Worm (Caenorhabditis elegans) whole organism, L3 larva: ENCODE measurements around the gene clec-2.

ENCODE experiments used
- R02D3.7 ChIP-seq: fragments of 150-350 bp; optimal IDR thresholded peaks from 2 replicates; lab custom pipeline; 2014; ENCODE audit warnings: missing biosample characterization, missing genetic modification characterization
- ZK546.5 ChIP-seq: sonication (generic microtip); optimal IDR thresholded peaks from 2 replicates; lab custom pipeline; 2017; ENCODE audit warnings: missing biosample characterization, missing genetic modification characterization
- aly-2 ChIP-seq: fragments of 150-350 bp; optimal IDR thresholded peaks from 2 replicates; lab custom pipeline; 2014; ENCODE audit warnings: missing biosample characterization, missing genetic modification characterization
- ama-1 ChIP-seq: fragments of 150-350 bp; optimal IDR thresholded peaks from 2 replicates; lab custom pipeline; 2018
- ceh-16 ChIP-seq: sonication (generic microtip); optimal IDR thresholded peaks from 2 replicates; lab custom pipeline; 2017; ENCODE audit warnings: missing biosample characterization, missing genetic modification characterization
- ceh-28 ChIP-seq: fragments of 150-350 bp; optimal IDR thresholded peaks from 2 replicates; lab custom pipeline; 2014; ENCODE audit warnings: missing biosample characterization, missing genetic modification reagents, missing genetic modification characterization
- ceh-82 ChIP-seq: fragments of 150-350 bp; optimal IDR thresholded peaks from 2 replicates; lab custom pipeline; 2014; ENCODE audit warnings: missing biosample characterization, missing genetic modification characterization
- daf-12 ChIP-seq: fragments of 150-350 bp; optimal IDR thresholded peaks from 2 replicates; lab custom pipeline; 2014; ENCODE audit warnings: missing biosample characterization, missing genetic modification reagents, missing genetic modification characterization
- egl-27 ChIP-seq: sonication (generic microtip); optimal IDR thresholded peaks from 4 replicates; lab custom pipeline; 2017; ENCODE audit warnings: missing biosample characterization, missing genetic modification reagents, missing genetic modification characterization
- egl-5 ChIP-seq: fragments of 150-350 bp; optimal IDR thresholded peaks from 2 replicates; lab custom pipeline; 2017; ENCODE audit warnings: missing biosample characterization, missing genetic modification reagents, missing genetic modification characterization, inconsistent platforms
- elt-2 ChIP-seq: sonication (generic microtip); optimal IDR thresholded peaks from 2 replicates; lab custom pipeline; 2016; ENCODE audit warnings: missing genetic modification reagents, mild to moderate bottlenecking, missing genetic modification characterization, missing compliant biosample characterization
- elt-3 ChIP-seq, 3 experiments: fragments of 150-350 bp in 1 of 3; sonication (generic microtip) in 2 of 3; optimal IDR thresholded peaks; 2 replicates in 2 of 3; 4 replicates in 1 of 3; lab custom pipeline; 2014 to 2017; ENCODE audit warnings: missing biosample characterization in 3 of 3, missing genetic modification characterization in 3 of 3
- eor-1 ChIP-seq, 2 experiments: fragments of 150-350 bp; optimal IDR thresholded peaks; 2 replicates each; lab custom pipeline; 2014 to 2018; ENCODE audit warnings: missing biosample characterization in 2 of 2, missing genetic modification characterization in 2 of 2
- fkh-10 ChIP-seq: sonication (generic microtip); optimal IDR thresholded peaks from 2 replicates; lab custom pipeline; 2017; ENCODE audit warnings: missing biosample characterization, missing genetic modification reagents, missing genetic modification characterization
- fkh-2 ChIP-seq: fragments of 150-350 bp; optimal IDR thresholded peaks from 2 replicates; lab custom pipeline; 2014; ENCODE audit warnings: missing biosample characterization, missing genetic modification reagents, missing genetic modification characterization
- fos-1 ChIP-seq: fragments of 150-350 bp; optimal IDR thresholded peaks from 2 replicates; lab custom pipeline; 2014; ENCODE audit warnings: missing biosample characterization, missing genetic modification characterization
- hmg-11 ChIP-seq: sonication (generic microtip); optimal IDR thresholded peaks from 2 replicates; lab custom pipeline; 2016; ENCODE audit warnings: missing genetic modification characterization, missing compliant biosample characterization
- lin-15B ChIP-seq: fragments of 150-350 bp; optimal IDR thresholded peaks from 2 replicates; lab custom pipeline; 2014; ENCODE audit warnings: missing biosample characterization, missing genetic modification characterization
- lin-39 ChIP-seq: fragments of 150-350 bp; optimal IDR thresholded peaks from 2 replicates; lab custom pipeline; 2018; ENCODE audit warnings: missing biosample characterization, missing genetic modification reagents, missing genetic modification characterization
- lsy-12 ChIP-seq: sonication (generic microtip); optimal IDR thresholded peaks from 2 replicates; lab custom pipeline; 2016; ENCODE audit warnings: mild to moderate bottlenecking, missing genetic modification characterization, missing compliant biosample characterization
- nfya-1 ChIP-seq: sonication (generic microtip); optimal IDR thresholded peaks from 2 replicates; lab custom pipeline; 2017; ENCODE audit warnings: missing genetic modification characterization, mild to moderate bottlenecking, missing compliant biosample characterization, antibody characterized with exemption, moderate library complexity; ENCODE audit not compliant: insufficient read depth
- nhr-23 ChIP-seq: fragments of 150-350 bp; optimal IDR thresholded peaks from 2 replicates; lab custom pipeline; 2014; ENCODE audit warnings: missing biosample characterization, missing genetic modification reagents, missing genetic modification characterization
- nhr-237 ChIP-seq: fragments of 150-350 bp; optimal IDR thresholded peaks from 2 replicates; lab custom pipeline; 2014; ENCODE audit warnings: missing biosample characterization, missing genetic modification characterization
- nhr-25 ChIP-seq: sonication (generic microtip); optimal IDR thresholded peaks from 2 replicates; lab custom pipeline; 2017; ENCODE audit warnings: missing biosample characterization, missing genetic modification characterization
- nhr-28 ChIP-seq: fragments of 150-350 bp; optimal IDR thresholded peaks from 2 replicates; lab custom pipeline; 2014; ENCODE audit warnings: missing biosample characterization, missing genetic modification characterization
- nhr-43 ChIP-seq: sonication (generic microtip); optimal IDR thresholded peaks from 2 replicates; lab custom pipeline; 2016; ENCODE audit warnings: mild to moderate bottlenecking, missing genetic modification characterization, missing compliant biosample characterization; ENCODE audit not compliant: poor library complexity, severe bottlenecking
- nhr-67 ChIP-seq: fragments of 150-350 bp; optimal IDR thresholded peaks from 2 replicates; lab custom pipeline; 2014; ENCODE audit warnings: missing biosample characterization, missing genetic modification characterization
- nhr-76 ChIP-seq: fragments of 150-350 bp; sonication (generic microtip); optimal IDR thresholded peaks from 5 replicates; lab custom pipeline; 2014; ENCODE audit warnings: missing biosample characterization, missing genetic modification characterization
- nhr-77 ChIP-seq: fragments of 150-350 bp; optimal IDR thresholded peaks from 2 replicates; lab custom pipeline; 2014; ENCODE audit warnings: missing biosample characterization, missing genetic modification characterization
- pha-4 ChIP-seq: fragments of 150-350 bp; optimal IDR thresholded peaks from 2 replicates; lab custom pipeline; 2014; ENCODE audit warnings: missing biosample characterization, missing genetic modification reagents, missing genetic modification characterization
- pqm-1 ChIP-seq: fragments of 150-350 bp; optimal IDR thresholded peaks from 2 replicates; lab custom pipeline; 2017; ENCODE audit warnings: missing biosample characterization, missing genetic modification characterization, inconsistent platforms
- sea-2 ChIP-seq: fragments of 150-350 bp; sonication (generic microtip); optimal IDR thresholded peaks from 4 replicates; lab custom pipeline; 2014; ENCODE audit warnings: missing biosample characterization, missing genetic modification reagents, missing genetic modification characterization
- tbx-2 ChIP-seq: sonication (generic microtip); optimal IDR thresholded peaks from 2 replicates; lab custom pipeline; 2016; ENCODE audit warnings: mild to moderate bottlenecking, missing genetic modification characterization, missing compliant biosample characterization
- unc-39 ChIP-seq: sonication (generic microtip); optimal IDR thresholded peaks from 4 replicates; lab custom pipeline; 2017; ENCODE audit warnings: missing biosample characterization, missing genetic modification characterization
- zag-1 ChIP-seq: fragments of 150-350 bp; optimal IDR thresholded peaks from 2 replicates; lab custom pipeline; 2014; ENCODE audit warnings: missing biosample characterization, missing genetic modification characterization
- ztf-11 ChIP-seq: fragments of 150-350 bp; optimal IDR thresholded peaks from 2 replicates; lab custom pipeline; 2014; ENCODE audit warnings: missing biosample characterization, missing genetic modification characterization

Gene clec-2

DNA sequence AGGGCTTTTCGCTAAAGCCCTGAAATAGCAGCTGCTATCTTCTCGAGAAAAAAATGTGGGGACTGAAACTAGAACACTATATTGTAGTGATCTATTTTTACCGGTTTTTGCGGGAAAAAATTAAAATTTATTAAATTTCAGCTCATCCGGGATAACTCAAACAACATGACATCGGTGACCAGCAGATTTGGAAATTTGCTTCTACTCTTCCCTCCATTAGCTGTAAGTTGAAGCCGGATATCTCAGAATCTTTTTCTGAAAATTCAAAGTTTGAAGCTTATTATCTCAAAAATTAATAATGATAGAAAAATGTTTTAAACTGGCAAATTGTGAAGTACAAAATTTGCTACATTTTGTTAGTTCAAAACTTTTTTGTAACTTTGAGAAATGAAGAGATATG is 38.8 kb downstream of the clec-2 start:
- TF ChIP-seq nhr-25 (tag; lab: Kevin White, UChicago), result no peak
- TF ChIP-seq ztf-11, result no peak
- TF ChIP-seq lsy-12 (tag; lab: Kevin White, UChicago), result no peak
- TF ChIP-seq fkh-10 (GFP tag; lab: Kevin White, UChicago), result no peak
- TF ChIP-seq aly-2 (tag; lab: Kevin White, UChicago), result no peak
- TF ChIP-seq egl-27 (tag; lab: Kevin White, UChicago), result no peak
- no peak for TF ChIP-seq nhr-43
- TF ChIP-seq daf-12 (tag; lab: Kevin White, UChicago), result no peak
- no peak for TF ChIP-seq nhr-28 (tag; lab: Kevin White, UChicago)
- no peak for TF ChIP-seq fos-1 (tag; lab: Kevin White, UChicago)
- no peak for TF ChIP-seq egl-5
- TF ChIP-seq pha-4 (tag; lab: Kevin White, UChicago), result no peak

DNA sequence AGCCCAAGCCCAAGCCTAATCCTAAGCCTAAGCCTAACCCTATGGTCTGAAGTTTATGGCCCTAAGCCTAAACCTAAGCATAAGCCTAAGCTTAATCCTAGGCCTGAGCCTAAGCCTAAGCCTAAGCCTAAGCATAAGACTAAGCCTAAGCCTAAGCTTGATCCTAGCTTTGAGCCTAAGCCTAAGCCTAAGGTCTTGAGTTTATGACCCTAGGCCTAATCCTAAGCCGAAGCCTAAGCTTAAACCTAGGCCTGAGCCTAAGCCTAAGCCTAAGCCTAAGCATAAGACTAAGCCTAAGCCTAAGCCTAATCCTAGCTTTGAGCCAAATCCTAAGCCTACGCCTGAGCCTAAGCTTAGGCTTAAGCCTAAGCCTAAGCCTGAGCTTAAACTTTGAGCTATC is 44.2 kb downstream of the clec-2 start:
- TF ChIP-seq egl-5 (no peak), fos-1 (tag; lab: Kevin White, UChicago) (no peak), egl-27 (tag; lab: Kevin White, UChicago) (no peak), tbx-2 (tag; lab: Kevin White, UChicago) (no peak), nhr-237 (tag; lab: Kevin White, UChicago) (no peak), nhr-76 (no peak), ZK546.5 (tag; lab: Kevin White, UChicago) (no peak), nhr-25 (tag; lab: Kevin White, UChicago) (no peak), pqm-1 (no peak), lin-39 (tag; lab: Kevin White, UChicago) (no peak), ceh-16 (tag; lab: Kevin White, UChicago) (no peak)
- TF ChIP-seq, all 47 proteins: peak for 0

DNA sequence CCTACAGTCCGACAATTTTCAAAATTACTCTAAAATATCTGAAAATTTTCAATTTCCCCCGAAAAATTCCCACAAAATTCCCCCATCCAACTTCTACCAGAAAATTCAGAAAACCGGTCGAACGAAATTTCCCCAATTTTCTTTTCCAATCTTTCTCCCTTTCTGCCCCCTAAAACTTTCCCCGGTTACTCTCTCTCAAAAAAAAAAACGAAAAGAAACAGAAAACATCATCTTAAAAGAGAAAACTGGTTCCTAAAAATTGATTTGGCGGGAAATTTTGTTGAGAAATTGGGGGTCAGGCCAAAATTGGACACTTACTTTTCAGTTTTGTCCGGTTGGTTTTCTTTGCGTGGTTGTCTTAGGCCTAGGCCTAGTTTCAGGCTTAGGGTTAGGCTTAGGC is 45.6 kb downstream of the clec-2 start:
- TF ChIP-seq egl-27 (tag; lab: Kevin White, UChicago), result no peak
- no peak for TF ChIP-seq elt-3 (tag; optimal IDR thresholded peaks at IDR 0.05; lab: Kevin White, UChicago)
- no peak for TF ChIP-seq daf-12 (tag; lab: Kevin White, UChicago)
- no peak for TF ChIP-seq sea-2 (GFP tag; lab: Kevin White, UChicago)
- TF ChIP-seq egl-5, result no peak
- no peak for TF ChIP-seq zag-1 (tag; lab: Kevin White, UChicago)
- no peak for TF ChIP-seq ceh-28 (tag; lab: Kevin White, UChicago)
- TF ChIP-seq nhr-76, result no peak
- no peak for TF ChIP-seq nhr-237 (tag; lab: Kevin White, UChicago)
- TF ChIP-seq elt-2 (tag; lab: Kevin White, UChicago), result no peak
- no peak for TF ChIP-seq eor-1 (tag; optimal IDR thresholded peaks at IDR 0.05; lab: Kevin White, UChicago)
- no peak for TF ChIP-seq fkh-2 (tag; lab: Kevin White, UChicago)
- TF ChIP-seq nfya-1 (tag; lab: Kevin White, UChicago), result no peak
- no peak for TF ChIP-seq ztf-11
- no peak for TF ChIP-seq R02D3.7 (tag; lab: Kevin White, UChicago)
- TF ChIP-seq lin-15B, result no peak
- TF ChIP-seq nhr-77 (tag; lab: Kevin White, UChicago), result no peak
- TF ChIP-seq pqm-1, result no peak
- TF ChIP-seq unc-39 (tag; lab: Kevin White, UChicago), result no peak
- TF ChIP-seq nhr-67, result no peak
- TF ChIP-seq, all 47 proteins: peak for 0

ce11 chrII:2976597-2976996 is 46.6 kb downstream of the clec-2 start, which contains the start of gene nhr-88:
nhr-88 (plus strand) TSS chrII:2976639.
- TF ChIP-seq fkh-2 (tag; lab: Kevin White, UChicago), result no peak
- TF ChIP-seq ceh-82, result no peak
- peak; percentile 52 for TF ChIP-seq hmg-11 (tag; lab: Kevin White, UChicago)
- TF ChIP-seq ama-1 (lab: Kevin White, UChicago), result peak; percentile 43
- no peak for TF ChIP-seq nhr-23 (tag; lab: Kevin White, UChicago)
- peak; percentile 49 for TF ChIP-seq nfya-1 (tag; lab: Kevin White, UChicago)
- TF ChIP-seq, all 47 proteins: peak for 3
